Fruit fly (Drosophila melanogaster): ENCODE results near the gene CG14830.

CG14830 gene

DNA sequence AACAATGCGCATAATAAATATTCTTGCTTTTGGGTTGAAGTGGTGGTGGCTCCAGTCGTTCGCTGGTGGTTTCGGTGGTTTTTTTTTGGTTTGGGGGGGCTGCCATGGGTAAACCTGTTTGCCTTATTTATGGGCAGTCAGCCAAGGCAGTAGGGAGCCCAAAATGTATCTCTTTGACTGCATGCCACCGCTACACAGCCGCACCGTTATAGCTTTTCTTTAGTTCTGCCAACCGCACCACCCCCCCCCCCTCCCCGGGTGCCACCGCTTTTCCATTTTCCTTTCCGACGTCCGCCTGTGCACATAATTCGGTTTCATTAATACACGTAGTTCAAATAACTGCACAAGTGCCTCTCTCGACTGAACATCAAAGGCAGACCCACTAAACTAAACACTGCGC is 5.5 kb downstream of the CG14830 start:
- TF ChIP-seq CG4318 (GFP tag; optimal IDR thresholded peaks at IDR 0.05) = no peak
- 0 out of 3 replicates have a peak, but pooled peaks have one; percentile 42 for TF ChIP-seq eg (GFP tag; IDR thresholded peaks at IDR 0.05)

dm6 chr3L:7254724-7255123 is 9.0 kb downstream of the CG14830 start:
- TF ChIP-seq Eip78C (GFP tag) (peak; percentile 41), Blimp-1 (GFP tag; optimal IDR thresholded peaks at IDR 0.05) (no peak), eg (GFP tag; IDR thresholded peaks at IDR 0.05) (no peak), svp (GFP tag) (peak; percentile 46)

- TF ChIP-seq Eip78C (GFP tag) (peak; percentile 89), CG8632 (GFP tag; optimal IDR thresholded peaks at IDR 0.05) (peak; percentile 49), ss (GFP tag; optimal IDR thresholded peaks at IDR 0.05) (peak in 1 of 2 experiments; percentile 51), CG16779 (tag; optimal IDR thresholded peaks at IDR 0.05) (no peak), Blimp-1 (GFP tag; optimal IDR thresholded peaks at IDR 0.05) (no peak), lz (GFP tag; optimal IDR thresholded peaks at IDR 0.05) (peak; percentile 83), CG11294 (GFP tag; IDR thresholded peaks at IDR 0.05) (peak; percentile 72), dac (GFP tag; optimal IDR thresholded peaks at IDR 0.05) (peak; percentile 74), CG8119 (GFP tag; IDR thresholded peaks at IDR 0.05) (peak; percentile 78; the same call in 2 of the 3 replicates), salr (GFP tag; optimal IDR thresholded peaks at IDR 0.05) (peak in 1 of 2 experiments; percentile 51), spab (GFP tag; optimal IDR thresholded peaks at IDR 0.05) (no peak), CG11762 (GFP tag; optimal IDR thresholded peaks at IDR 0.05; ENCODE audit: insufficient read depth) (peak; percentile 68), vri (GFP tag; optimal IDR thresholded peaks at IDR 0.05) (no peak), cyc (GFP tag; optimal IDR thresholded peaks at IDR 0.05) (peak; percentile 82), CG4318 (GFP tag; optimal IDR thresholded peaks at IDR 0.05) (no peak), net (GFP tag; optimal IDR thresholded peaks at IDR 0.05) (peak; percentile 80), achi (GFP tag; optimal IDR thresholded peaks at IDR 0.05) (peak; percentile 75), Met (GFP tag; optimal IDR thresholded peaks at IDR 0.05) (peak; percentile 77), acj6 (GFP tag; optimal IDR thresholded peaks at IDR 0.05) (peak; percentile 73), Sox14 (GFP tag; optimal IDR thresholded peaks at IDR 0.05) (peak; percentile 79), fkh (GFP tag; optimal IDR thresholded peaks at IDR 0.05) (peak; percentile 78), CG1621 (tag; optimal IDR thresholded peaks at IDR 0.05) (peak; percentile 68), CG6276 (GFP tag; optimal IDR thresholded peaks at IDR 0.05) (no peak), CG34406 (GFP tag; optimal IDR thresholded peaks at IDR 0.05) (peak; percentile 65), Ets21C (GFP tag; optimal IDR thresholded peaks at IDR 0.05) (peak; percentile 68), CG6163 (GFP tag; IDR thresholded peaks at IDR 0.05) (peak; percentile 83), topi (GFP tag; optimal IDR thresholded peaks at IDR 0.05) (peak; percentile 71), CG10631 (GFP tag; optimal IDR thresholded peaks at IDR 0.05) (peak; percentile 76), CG31627 (GFP tag; optimal IDR thresholded peaks at IDR 0.05) (peak; percentile 87), fd59A (GFP tag; optimal IDR thresholded peaks at IDR 0.05) (peak; percentile 42), CG32006 (GFP tag; optimal IDR thresholded peaks at IDR 0.05) (peak; percentile 73), dsx (GFP tag; optimal IDR thresholded peaks at IDR 0.05; ENCODE audit: poor library complexity, severe bottlenecking) (peak; percentile 69), CG15336 (GFP tag; IDR thresholded peaks at IDR 0.05) (peak; percentile 83), Ets96B (tag; optimal IDR thresholded peaks at IDR 0.05) (peak; percentile 65), eg (GFP tag; IDR thresholded peaks at IDR 0.05) (peak; percentile 91), CG3919 (GFP tag; optimal IDR thresholded peaks at IDR 0.05) (peak; percentile 84), Hr39 (GFP tag; optimal IDR thresholded peaks at IDR 0.05) (peak; percentile 83), OdsH (GFP tag; optimal IDR thresholded peaks at IDR 0.05) (peak; percentile 75), CG9139 (GFP tag; optimal IDR thresholded peaks at IDR 0.05) (no peak), CG11902 (GFP tag; optimal IDR thresholded peaks at IDR 0.05) (peak; percentile 60), pdm3 (GFP tag; optimal IDR thresholded peaks at IDR 0.05) (peak; percentile 83), CG3032 (tag; optimal IDR thresholded peaks at IDR 0.05) (peak; percentile 73), fd85E (GFP tag; optimal IDR thresholded peaks at IDR 0.05) (no peak), Smox (GFP tag; optimal IDR thresholded peaks at IDR 0.05) (peak; percentile 70), CG6854 (GFP tag; optimal IDR thresholded peaks at IDR 0.05) (peak; percentile 23), CG7368 (GFP tag; optimal IDR thresholded peaks at IDR 0.05) (peak; percentile 75)
Measured at dm6 chr3L:7250469-7250868, 13.3 kb downstream of the CG14830 start, which contains the start of gene MED4. TSS of gene MED4 (minus strand) at chr3L:7250527.

Data from whole organism, prepupa.